Worm (Caenorhabditis elegans) whole organism, young adult: ENCODE data around the gene R04D3.3.

Source experiments
- F49E8.2 ChIP-seq: sonication (generic microtip); optimal IDR thresholded peaks from 3 replicates; lab custom pipeline; 2017; ENCODE audit warnings: missing genetic modification characterization, mild to moderate bottlenecking, missing compliant biosample characterization, antibody characterized with exemption, moderate library complexity; ENCODE audit not compliant: insufficient read depth
- F55B11.4 ChIP-seq: sonication (generic microtip); optimal IDR thresholded peaks from 2 replicates; lab custom pipeline; 2016; ENCODE audit warnings: missing compliant biosample characterization, missing genetic modification characterization, borderline replicate concordance; ENCODE audit not compliant: insufficient read depth
- K11D2.4 ChIP-seq: fragments of 200-800 bp; sonication (Bioruptor generic); IDR thresholded peaks from 2 replicates; pipeline ENCODE4 v1.3.6; 2022; ENCODE audit warnings: missing genetic modification reagents, missing genetic modification characterization, missing compliant biosample characterization
- Y56A3A.18 ChIP-seq: fragments of 200-800 bp; sonication (Bioruptor generic); IDR thresholded peaks from 2 replicates; pipeline ENCODE4 v1.3.6; 2022; ENCODE audit warnings: missing genetic modification reagents, missing genetic modification characterization, missing compliant biosample characterization
- Y67H2A.10 ChIP-seq: fragments of 200-800 bp; sonication (Bioruptor generic); conservative IDR thresholded peaks from 2 replicates; pipeline ENCODE4 v1.3.6; 2022; ENCODE audit warnings: missing genetic modification reagents, missing genetic modification characterization, missing compliant biosample characterization
- Y79H2A.3 ChIP-seq: fragments of 200-800 bp; sonication (Bioruptor generic); conservative IDR thresholded peaks from 2 replicates; pipeline ENCODE4 v1.3.6; 2022; ENCODE audit warnings: missing genetic modification reagents, missing genetic modification characterization, missing compliant biosample characterization
- akir-1 ChIP-seq: fragments of 200-800 bp; sonication (Bioruptor generic); optimal IDR thresholded peaks from 2 replicates; lab custom pipeline; 2018; ENCODE audit warnings: mild to moderate bottlenecking, missing genetic modification characterization, moderate library complexity, missing compliant biosample characterization
- aptf-2 ChIP-seq: fragments of 200-800 bp; sonication (Bioruptor generic); conservative IDR thresholded peaks from 2 replicates; pipeline ENCODE4 v1.3.6; 2022; ENCODE audit warnings: missing genetic modification reagents, missing genetic modification characterization, missing compliant biosample characterization
- attf-6 ChIP-seq: fragments of 200-800 bp; sonication (Bioruptor generic); IDR thresholded peaks from 2 replicates; pipeline ENCODE4 v1.3.6; 2022; ENCODE audit warnings: missing genetic modification reagents, missing genetic modification characterization, missing compliant biosample characterization
- cebp-1 ChIP-seq, 2 experiments: fragments of 200-800 bp in 1 of 2; sonication (Bioruptor generic) in 1 of 2; sonication (generic microtip) in 1 of 2; IDR thresholded peaks in 1 of 2; optimal IDR thresholded peaks in 1 of 2; 2 replicates each; pipeline versions ENCODE4 v1.3.6 to Lab custom; 2017 to 2022; ENCODE audit warnings: missing compliant biosample characterization in 2 of 2, missing genetic modification characterization in 2 of 2, mild to moderate bottlenecking in 1 of 2, missing genetic modification reagents in 1 of 2, moderate library complexity in 1 of 2
- cebp-2 ChIP-seq: fragments of 200-800 bp; sonication (Bioruptor generic); IDR thresholded peaks from 2 replicates; pipeline ENCODE4 v1.3.6; 2022; ENCODE audit warnings: missing genetic modification characterization, missing compliant biosample characterization
- ceh-100 ChIP-seq: fragments of 200-800 bp; sonication (Bioruptor generic); IDR thresholded peaks from 2 replicates; pipeline ENCODE4 v1.3.6; 2022; ENCODE audit warnings: missing genetic modification reagents, missing genetic modification characterization, missing compliant biosample characterization
- ceh-40 ChIP-seq: fragments of 200-800 bp; sonication (Bioruptor generic); IDR thresholded peaks from 2 replicates; pipeline ENCODE4 v1.3.6; 2022; ENCODE audit warnings: missing genetic modification characterization, missing compliant biosample characterization
- ceh-58 ChIP-seq: fragments of 200-800 bp; sonication (Bioruptor generic); IDR thresholded peaks from 2 replicates; pipeline ENCODE4 v1.3.6; 2022; ENCODE audit warnings: missing genetic modification characterization, missing compliant biosample characterization
- die-1 ChIP-seq: sonication (generic microtip); optimal IDR thresholded peaks from 2 replicates; lab custom pipeline; 2016; ENCODE audit warnings: missing genotype, mild to moderate bottlenecking, missing genetic modification characterization, missing compliant biosample characterization
- dpl-1 ChIP-seq: fragments of 150-350 bp; optimal IDR thresholded peaks from 2 replicates; lab custom pipeline; 2014; ENCODE audit warnings: missing biosample characterization, missing genetic modification reagents, missing genetic modification characterization
- efl-1 ChIP-seq: fragments of 150-350 bp; optimal IDR thresholded peaks from 2 replicates; lab custom pipeline; 2014; ENCODE audit warnings: missing biosample characterization, missing genetic modification reagents, missing genetic modification characterization
- ekl-4 ChIP-seq: fragments of 200-800 bp; sonication (Bioruptor generic); IDR thresholded peaks from 2 replicates; pipeline ENCODE4 v1.3.6; 2022; ENCODE audit warnings: missing genetic modification reagents, missing genetic modification characterization, missing compliant biosample characterization
- hlh-26 ChIP-seq: fragments of 200-800 bp; sonication (Bioruptor generic); conservative IDR thresholded peaks from 2 replicates; pipeline ENCODE4 v1.3.6; 2022; ENCODE audit warnings: missing genetic modification reagents, missing genetic modification characterization, missing compliant biosample characterization
- hrde-1 ChIP-seq: sonication (generic microtip); optimal IDR thresholded peaks from 2 replicates; lab custom pipeline; 2016; ENCODE audit warnings: missing genetic modification characterization, mild to moderate bottlenecking, missing compliant biosample characterization, moderate library complexity, missing genotype, missing genetic modification reagents, borderline replicate concordance
- lin-40 ChIP-seq: sonication (generic microtip); optimal IDR thresholded peaks from 2 replicates; lab custom pipeline; 2016; ENCODE audit warnings: missing genetic modification characterization, mild to moderate bottlenecking, missing compliant biosample characterization, missing genotype, missing genetic modification reagents
- lsy-27 ChIP-seq: sonication (generic microtip); optimal IDR thresholded peaks from 2 replicates; lab custom pipeline; 2017; ENCODE audit warnings: missing genetic modification characterization, mild to moderate bottlenecking, missing compliant biosample characterization, antibody characterized with exemption, missing genotype, borderline replicate concordance; ENCODE audit not compliant: insufficient read depth
- madf-10 ChIP-seq: sonication (generic microtip); optimal IDR thresholded peaks from 2 replicates; lab custom pipeline; 2016; ENCODE audit warnings: mild to moderate bottlenecking, missing genetic modification characterization, missing compliant biosample characterization
- mcd-1 ChIP-seq: fragments of 200-800 bp; sonication (Bioruptor generic); IDR thresholded peaks from 2 replicates; pipeline ENCODE4 v1.3.6; 2022; ENCODE audit warnings: missing genetic modification reagents, missing genetic modification characterization, missing compliant biosample characterization
- nfyb-1 ChIP-seq: fragments of 200-800 bp; sonication (Bioruptor generic); IDR thresholded peaks from 2 replicates; pipeline ENCODE4 v1.3.6; 2022; ENCODE audit warnings: missing genetic modification reagents, missing genetic modification characterization, missing compliant biosample characterization
- nhr-120 ChIP-seq: fragments of 200-800 bp; sonication (Bioruptor generic); IDR thresholded peaks from 2 replicates; pipeline ENCODE4 v1.3.6; 2022; ENCODE audit warnings: missing genetic modification characterization, missing compliant biosample characterization
- nhr-27 ChIP-seq: fragments of 200-800 bp; sonication (Bioruptor generic); optimal IDR thresholded peaks from 2 replicates; lab custom pipeline; 2018; ENCODE audit warnings: mild to moderate bottlenecking, missing genetic modification characterization, moderate library complexity, missing compliant biosample characterization
- nhr-80 ChIP-seq: sonication (generic microtip); optimal IDR thresholded peaks from 2 replicates; lab custom pipeline; 2016; ENCODE audit warnings: missing genetic modification characterization, missing compliant biosample characterization
- rpc-1 ChIP-seq, 2 experiments: fragments of 150-350 bp in 1 of 2; sonication (generic microtip) in 1 of 2; optimal IDR thresholded peaks; 2 replicates each; lab custom pipeline; 2014 to 2018; ENCODE audit warnings: missing biosample characterization in 1 of 2, missing genetic modification characterization in 1 of 2, missing genetic modification reagents in 1 of 2, missing genotype in 1 of 2
- sdz-38 ChIP-seq: sonication (generic microtip); optimal IDR thresholded peaks from 2 replicates; lab custom pipeline; 2016; ENCODE audit warnings: missing genotype, missing genetic modification characterization, missing compliant biosample characterization
- snpc-1.3 ChIP-seq: sonication (generic microtip); optimal IDR thresholded peaks from 2 replicates; lab custom pipeline; 2017; ENCODE audit warnings: missing genetic modification characterization, mild to moderate bottlenecking, missing compliant biosample characterization, antibody characterized with exemption, moderate library complexity, missing genotype, missing genetic modification reagents; ENCODE audit not compliant: insufficient read depth
- sptf-2 ChIP-seq: fragments of 200-800 bp; sonication (Bioruptor generic); optimal IDR thresholded peaks from 2 replicates; lab custom pipeline; 2018; ENCODE audit warnings: mild to moderate bottlenecking, missing genetic modification characterization, missing compliant biosample characterization
- unc-130 ChIP-seq: sonication (generic microtip); optimal IDR thresholded peaks from 2 replicates; lab custom pipeline; 2016; ENCODE audit warnings: missing genetic modification reagents, missing genetic modification characterization, missing compliant biosample characterization
- unc-62 ChIP-seq: fragments of 150-350 bp; optimal IDR thresholded peaks from 2 replicates; lab custom pipeline; 2014; ENCODE audit warnings: missing biosample characterization, missing genetic modification reagents, missing genetic modification characterization
- xnd-1 ChIP-seq: sonication (generic microtip); optimal IDR thresholded peaks from 2 replicates; lab custom pipeline; 2016; ENCODE audit warnings: missing genotype, missing genetic modification reagents, missing genetic modification characterization, missing compliant biosample characterization
- ztf-18 ChIP-seq: sonication (generic microtip); optimal IDR thresholded peaks from 2 replicates; lab custom pipeline; 2016; ENCODE audit warnings: missing genotype, mild to moderate bottlenecking, missing genetic modification characterization, missing compliant biosample characterization
- ztf-25 ChIP-seq: fragments of 200-800 bp; sonication (Bioruptor generic); IDR thresholded peaks from 2 replicates; pipeline ENCODE4 v1.3.6; 2022; ENCODE audit warnings: missing genetic modification reagents, missing genetic modification characterization, missing compliant biosample characterization
- ztf-28 ChIP-seq: fragments of 200-800 bp; sonication (Bioruptor generic); IDR thresholded peaks from 2 replicates; pipeline ENCODE4 v1.3.6; 2022; ENCODE audit warnings: missing genetic modification reagents, missing genetic modification characterization, missing compliant biosample characterization

Gene R04D3.3

ce11 chrX:13291506-13291905, 1.1 kb upstream of the R04D3.3 start, which contains the start of gene srd-38:
Gene srd-38, plus strand, starts transcription at chrX:13291806.
- no peak for TF ChIP-seq nhr-80 (tag; lab: Kevin White, UChicago)
- TF ChIP-seq ekl-4: no peak
- no peak for TF ChIP-seq nhr-120 (GFP tag; lab: Robert Waterston, UW)
- TF ChIP-seq mcd-1 (GFP tag; lab: Robert Waterston, UW): no peak
- no peak for TF ChIP-seq die-1 (tag; lab: Kevin White, UChicago)
- no peak for TF ChIP-seq ceh-58
- no peak for TF ChIP-seq xnd-1 (tag; lab: Kevin White, UChicago)
- no peak for TF ChIP-seq aptf-2 (GFP tag; lab: Robert Waterston, UW)
- TF ChIP-seq cebp-2 (GFP tag; lab: Robert Waterston, UW): no peak
- no peak for TF ChIP-seq rpc-1 (optimal IDR thresholded peaks at IDR 0.05; lab: Kevin White, UChicago)
- TF ChIP-seq rpc-1 (tag; optimal IDR thresholded peaks at IDR 0.05; lab: Kevin White, UChicago): no peak
- TF ChIP-seq madf-10 (tag; lab: Kevin White, UChicago): no peak
- no peak for TF ChIP-seq akir-1 (GFP tag; lab: Kevin White, UChicago)
- no peak for TF ChIP-seq snpc-1.3
- no peak for TF ChIP-seq sptf-2 (GFP tag; lab: Kevin White, UChicago)
- TF ChIP-seq F55B11.4 (tag; lab: Kevin White, UChicago): no peak
- no peak for TF ChIP-seq dpl-1 (GFP tag; lab: Kevin White, UChicago)
- TF ChIP-seq lin-40 (tag; lab: Kevin White, UChicago): no peak
- TF ChIP-seq lsy-27: no peak
- no peak for TF ChIP-seq ceh-40 (GFP tag; lab: Robert Waterston, UW)
- no peak for TF ChIP-seq Y79H2A.3 (GFP tag; lab: Robert Waterston, UW)

- TF ChIP-seq unc-62: no peak
- TF ChIP-seq nfyb-1: no peak
- TF ChIP-seq hrde-1 (tag; lab: Kevin White, UChicago): no peak
- TF ChIP-seq attf-6 (GFP tag; lab: Robert Waterston, UW): no peak
- no peak for TF ChIP-seq ceh-100 (GFP tag; lab: Robert Waterston, UW)
- TF ChIP-seq cebp-1 (GFP tag; IDR thresholded peaks at IDR 0.05; lab: Robert Waterston, UW): no peak
- TF ChIP-seq cebp-1 (tag; optimal IDR thresholded peaks at IDR 0.05; lab: Kevin White, UChicago): no peak
- no peak for TF ChIP-seq F49E8.2 (tag; lab: Kevin White, UChicago)
- no peak for TF ChIP-seq nhr-27 (tag; lab: Kevin White, UChicago)
- no peak for TF ChIP-seq sdz-38
- no peak for TF ChIP-seq ztf-25 (GFP tag; lab: Robert Waterston, UW)
Observed at ce11 chrX:13288715-13289114, 1.7 kb downstream of the R04D3.3 start, which contains the start of gene R04D3.4. Gene R04D3.4, minus strand, starts transcription at chrX:13288815.

ce11 chrX:13286533-13286932, 3.9 kb downstream of the R04D3.3 start, which contains the start of gene R04D3.2:
Gene R04D3.2, minus strand, starts transcription at chrX:13286633.
- TF ChIP-seq attf-6 (GFP tag; lab: Robert Waterston, UW) (no peak), unc-130 (GFP tag; lab: Kevin White, UChicago) (no peak), K11D2.4 (GFP tag; lab: Robert Waterston, UW) (no peak), Y67H2A.10 (GFP tag; lab: Robert Waterston, UW) (no peak), efl-1 (no peak), hlh-26 (GFP tag; lab: Robert Waterston, UW) (no peak), akir-1 (GFP tag; lab: Kevin White, UChicago) (no peak), sdz-38 (no peak), Y56A3A.18 (GFP tag; lab: Robert Waterston, UW) (no peak), ztf-18 (tag; lab: Kevin White, UChicago) (no peak), ztf-28 (GFP tag; lab: Robert Waterston, UW) (no peak), cebp-1 (GFP tag; IDR thresholded peaks at IDR 0.05; lab: Robert Waterston, UW) (no peak), cebp-1 (tag; optimal IDR thresholded peaks at IDR 0.05; lab: Kevin White, UChicago) (no peak), lsy-27 (no peak)
